Worm (Caenorhabditis elegans) whole organism, L4/young adult: ENCODE measurements around the gene ztf-28.

Experiments used
- W03F9.2 ChIP-seq: fragments of 150-350 bp; optimal IDR thresholded peaks from 2 replicates; lab custom pipeline; 2014; ENCODE audit warnings: missing biosample characterization, missing genetic modification characterization
- him-1 ChIP-seq: sonication (generic microtip); optimal IDR thresholded peaks from 2 replicates; lab custom pipeline; 2016; ENCODE audit warnings: missing genotype, missing genetic modification reagents, missing genetic modification characterization, missing compliant biosample characterization

DNA sequence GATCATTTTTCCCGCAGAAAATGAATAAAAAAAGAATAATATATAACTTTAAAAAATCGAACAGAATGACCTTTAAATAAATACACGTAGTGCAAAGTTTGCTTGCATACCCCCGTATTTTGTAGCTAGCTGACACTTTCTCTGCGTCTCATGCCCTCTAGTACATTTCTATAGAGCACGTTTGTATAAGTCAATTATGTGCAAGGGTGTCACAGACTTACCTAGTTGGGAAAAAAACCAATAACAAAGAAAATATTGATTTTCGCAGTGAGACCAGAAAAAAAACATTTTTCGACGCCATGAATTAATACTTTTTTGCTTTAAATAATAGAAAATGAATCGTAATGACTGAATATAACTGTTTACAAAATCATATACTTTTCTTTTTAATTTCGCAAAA, 18.8 kb downstream of the ztf-28 start, which contains the start of gene ckb-4:
- TF ChIP-seq him-1 (tag; lab: Kevin White, UChicago) (no peak), W03F9.2 (tag; lab: Kevin White, UChicago) (no peak)
